Worm (Caenorhabditis elegans) whole organism, late embryonic: ENCODE results near the gene M05D6.5.

Experiments
- C08G9.2 ChIP-seq: sonication (generic microtip); optimal IDR thresholded peaks from 2 replicates; lab custom pipeline; 2016; ENCODE audit warnings: mild to moderate bottlenecking, missing genetic modification characterization, moderate library complexity, missing compliant biosample characterization
- C38D4.7 ChIP-seq: fragments of 200-800 bp; sonication (Bioruptor generic); optimal IDR thresholded peaks from 2 replicates; lab custom pipeline; 2018; ENCODE audit warnings: mild to moderate bottlenecking, missing genetic modification characterization, moderate library complexity, missing compliant biosample characterization
- K02D7.2 ChIP-seq: sonication (generic microtip); optimal IDR thresholded peaks from 2 replicates; lab custom pipeline; 2017; ENCODE audit warnings: mild to moderate bottlenecking, missing genetic modification characterization, missing compliant biosample characterization
- K09A11.1 ChIP-seq: sonication (generic microtip); optimal IDR thresholded peaks from 2 replicates; lab custom pipeline; 2017; ENCODE audit warnings: antibody characterized with exemption, mild to moderate bottlenecking, missing genetic modification characterization, missing compliant biosample characterization; ENCODE audit not compliant: insufficient read depth
- Y22D7AL.16 ChIP-seq: sonication (generic microtip); optimal IDR thresholded peaks from 2 replicates; lab custom pipeline; 2016; ENCODE audit warnings: missing genetic modification characterization, missing compliant biosample characterization
- ahr-1 ChIP-seq: sonication (generic microtip); optimal IDR thresholded peaks from 2 replicates; lab custom pipeline; 2016; ENCODE audit warnings: missing genetic modification characterization, missing compliant biosample characterization
- ama-1 ChIP-seq: fragments of 150-350 bp; optimal IDR thresholded peaks from 2 replicates; lab custom pipeline; 2014
- ceh-18 ChIP-seq: sonication (generic microtip); optimal IDR thresholded peaks from 2 replicates; lab custom pipeline; 2016; ENCODE audit warnings: missing genetic modification characterization, missing compliant biosample characterization
- ceh-19 ChIP-seq: fragments of 200-800 bp; sonication (Bioruptor generic); optimal IDR thresholded peaks from 2 replicates; lab custom pipeline; 2018; ENCODE audit warnings: mild to moderate bottlenecking, missing genetic modification characterization, missing compliant biosample characterization
- ceh-30 ChIP-seq: fragments of 150-350 bp; optimal IDR thresholded peaks from 2 replicates; lab custom pipeline; 2014; ENCODE audit warnings: missing biosample characterization, missing genetic modification characterization
- ceh-31 ChIP-seq: sonication (generic microtip); optimal IDR thresholded peaks from 2 replicates; lab custom pipeline; 2016; ENCODE audit warnings: missing genetic modification characterization, missing compliant biosample characterization
- ceh-45 ChIP-seq: fragments of 200-800 bp; sonication (Bioruptor generic); IDR thresholded peaks from 2 replicates; pipeline ENCODE4 v1.3.6; 2022; ENCODE audit warnings: missing genetic modification reagents, missing genetic modification characterization, missing compliant biosample characterization
- che-1 ChIP-seq: sonication (generic microtip); optimal IDR thresholded peaks from 2 replicates; lab custom pipeline; 2016; ENCODE audit warnings: mild to moderate bottlenecking, missing genetic modification characterization, missing compliant biosample characterization
- dve-1 ChIP-seq: sonication (generic microtip); optimal IDR thresholded peaks from 2 replicates; lab custom pipeline; 2017; ENCODE audit warnings: antibody characterized with exemption, mild to moderate bottlenecking, missing genetic modification characterization, missing compliant biosample characterization
- elt-4 ChIP-seq: sonication (generic microtip); optimal IDR thresholded peaks from 2 replicates; lab custom pipeline; 2016; ENCODE audit warnings: missing genetic modification characterization, missing compliant biosample characterization
- eyg-1 ChIP-seq: sonication (generic microtip); optimal IDR thresholded peaks from 2 replicates; lab custom pipeline; 2016; ENCODE audit warnings: missing genotype, missing genetic modification characterization, missing compliant biosample characterization
- hlh-13 ChIP-seq: fragments of 200-800 bp; sonication (Bioruptor generic); optimal IDR thresholded peaks from 2 replicates; lab custom pipeline; 2018; ENCODE audit warnings: mild to moderate bottlenecking, missing genetic modification characterization, missing compliant biosample characterization
- hlh-15 ChIP-seq: sonication (generic microtip); optimal IDR thresholded peaks from 2 replicates; lab custom pipeline; 2016; ENCODE audit warnings: missing genetic modification characterization, missing compliant biosample characterization
- hlh-6 ChIP-seq: sonication (generic microtip); optimal IDR thresholded peaks from 2 replicates; lab custom pipeline; 2016; ENCODE audit warnings: missing genotype, missing genetic modification characterization, missing compliant biosample characterization
- lim-6 ChIP-seq: sonication (generic microtip); optimal IDR thresholded peaks from 2 replicates; lab custom pipeline; 2016; ENCODE audit warnings: missing genetic modification characterization, missing compliant biosample characterization
- lin-11 ChIP-seq: fragments of 200-800 bp; sonication (Bioruptor generic); optimal IDR thresholded peaks from 2 replicates; lab custom pipeline; 2018; ENCODE audit warnings: mild to moderate bottlenecking, missing genetic modification characterization, missing compliant biosample characterization
- nfya-1 ChIP-seq: sonication (generic microtip); optimal IDR thresholded peaks from 2 replicates; lab custom pipeline; 2017; ENCODE audit warnings: missing genetic modification characterization, mild to moderate bottlenecking, missing compliant biosample characterization, antibody characterized with exemption, moderate library complexity
- nhr-11 ChIP-seq: fragments of 150-350 bp; optimal IDR thresholded peaks from 2 replicates; lab custom pipeline; 2014; ENCODE audit warnings: missing biosample characterization, missing genetic modification characterization
- nhr-232 ChIP-seq: sonication (generic microtip); optimal IDR thresholded peaks from 2 replicates; lab custom pipeline; 2016; ENCODE audit warnings: missing genetic modification characterization, missing compliant biosample characterization
- odd-2 ChIP-seq: sonication (generic microtip); optimal IDR thresholded peaks from 2 replicates; lab custom pipeline; 2017; ENCODE audit warnings: antibody characterized with exemption, mild to moderate bottlenecking, missing genetic modification characterization, missing compliant biosample characterization
- pax-1 ChIP-seq: fragments of 150-350 bp; optimal IDR thresholded peaks from 2 replicates; lab custom pipeline; 2014; ENCODE audit warnings: missing biosample characterization, missing genetic modification characterization
- pha-2 ChIP-seq: sonication (generic microtip); optimal IDR thresholded peaks from 2 replicates; lab custom pipeline; 2017; ENCODE audit warnings: mild to moderate bottlenecking, missing genetic modification characterization, missing compliant biosample characterization
- pha-4 ChIP-seq: fragments of 150-350 bp; optimal IDR thresholded peaks from 2 replicates; lab custom pipeline; 2018; ENCODE audit warnings: missing biosample characterization, missing genetic modification reagents, missing genetic modification characterization
- pqm-1 ChIP-seq: sonication (generic microtip); optimal IDR thresholded peaks from 2 replicates; lab custom pipeline; 2016; ENCODE audit warnings: missing genetic modification characterization, missing compliant biosample characterization
- pros-1 ChIP-seq: fragments of 150-350 bp; optimal IDR thresholded peaks from 2 replicates; lab custom pipeline; 2014; ENCODE audit warnings: missing biosample characterization, missing genetic modification reagents, missing genetic modification characterization
- ref-2 ChIP-seq: sonication (generic microtip); optimal IDR thresholded peaks from 2 replicates; lab custom pipeline; 2016; ENCODE audit warnings: missing genetic modification characterization, missing compliant biosample characterization
- rnt-1 ChIP-seq: sonication (generic microtip); optimal IDR thresholded peaks from 2 replicates; lab custom pipeline; 2016; ENCODE audit warnings: missing genetic modification characterization, missing compliant biosample characterization
- sdc-2 ChIP-seq: sonication (generic microtip); optimal IDR thresholded peaks from 2 replicates; lab custom pipeline; 2016; ENCODE audit warnings: missing genotype, missing genetic modification characterization, missing compliant biosample characterization
- sox-2 ChIP-seq: fragments of 200-800 bp; sonication (Bioruptor generic); IDR thresholded peaks from 2 replicates; pipeline ENCODE4 v1.3.6; 2022; ENCODE audit warnings: missing genetic modification reagents, missing genetic modification characterization, missing compliant biosample characterization
- tbx-2 ChIP-seq: sonication (generic microtip); optimal IDR thresholded peaks from 2 replicates; lab custom pipeline; 2016; ENCODE audit warnings: missing genetic modification characterization, missing compliant biosample characterization
- ttx-3 ChIP-seq: sonication (generic microtip); optimal IDR thresholded peaks from 2 replicates; lab custom pipeline; 2016; ENCODE audit warnings: missing genetic modification reagents, missing genetic modification characterization, missing compliant biosample characterization
- unc-3 ChIP-seq, 2 experiments: fragments of 200-800 bp in 1 of 2; sonication (Bioruptor generic) in 1 of 2; sonication (generic microtip) in 1 of 2; conservative IDR thresholded peaks in 1 of 2; optimal IDR thresholded peaks in 1 of 2; 2 replicates each; pipeline versions ENCODE4 v1.3.6 to Lab custom; 2016 to 2022; ENCODE audit warnings: missing compliant biosample characterization in 2 of 2, missing genetic modification characterization in 2 of 2, missing genetic modification reagents in 1 of 2
- unc-42 ChIP-seq: sonication (generic microtip); optimal IDR thresholded peaks from 2 replicates; lab custom pipeline; 2016; ENCODE audit warnings: missing genotype, missing genetic modification characterization, missing compliant biosample characterization
- unc-86 ChIP-seq: sonication (generic microtip); optimal IDR thresholded peaks from 2 replicates; lab custom pipeline; 2016; ENCODE audit warnings: missing genetic modification characterization, missing compliant biosample characterization
- zip-5 ChIP-seq: sonication (generic microtip); optimal IDR thresholded peaks from 2 replicates; lab custom pipeline; 2016; ENCODE audit warnings: missing genetic modification characterization, missing compliant biosample characterization
- ztf-16 ChIP-seq: sonication (generic microtip); optimal IDR thresholded peaks from 2 replicates; lab custom pipeline; 2017; ENCODE audit warnings: missing genetic modification characterization, missing compliant biosample characterization

M05D6.5 gene

ce11 chrII:8498173-8498572, 16.2 kb upstream of the M05D6.5 start:
- TF ChIP-seq lin-11, result no peak
- TF ChIP-seq hlh-15 (tag; lab: Kevin White, UChicago), result no peak
- no peak for TF ChIP-seq C08G9.2 (tag; lab: Kevin White, UChicago)
- no peak for TF ChIP-seq odd-2
- no peak for TF ChIP-seq ceh-31 (tag; lab: Kevin White, UChicago)
- TF ChIP-seq Y22D7AL.16 (tag; lab: Kevin White, UChicago), result no peak
- no peak for TF ChIP-seq elt-4 (tag; lab: Kevin White, UChicago)
- no peak for TF ChIP-seq pha-4

ce11 chrII:8496184-8496583, 14.2 kb upstream of the M05D6.5 start:
- TF ChIP-seq ceh-30 (no peak), zip-5 (no peak), pros-1 (tag; lab: Kevin White, UChicago) (no peak), C38D4.7 (no peak), ahr-1 (no peak), K02D7.2 (tag; lab: Kevin White, UChicago) (no peak), ceh-19 (GFP tag; lab: Kevin White, UChicago) (no peak), ttx-3 (tag; lab: Kevin White, UChicago) (no peak), ref-2 (tag; lab: Kevin White, UChicago) (no peak)

ce11 chrII:8494228-8494717, 12.3 kb upstream of the M05D6.5 start, which contains the start of gene M05D6.9:
Gene M05D6.9, plus strand, starts transcription at chrII:8494278.
- no peak for TF ChIP-seq unc-3 (GFP tag; conservative IDR thresholded peaks at IDR 0.05; lab: Robert Waterston, UW)
- TF ChIP-seq unc-3 (tag; optimal IDR thresholded peaks at IDR 0.05; lab: Kevin White, UChicago), result no peak
- no peak for TF ChIP-seq sdc-2 (tag; lab: Kevin White, UChicago)
- TF ChIP-seq pha-2, result no peak
- TF ChIP-seq tbx-2 (tag; lab: Kevin White, UChicago), result no peak
- no peak for TF ChIP-seq pax-1 (tag; lab: Kevin White, UChicago)
- no peak for TF ChIP-seq eyg-1 (tag; lab: Kevin White, UChicago)
- no peak for TF ChIP-seq nfya-1
- TF ChIP-seq K09A11.1 (tag; lab: Kevin White, UChicago), result no peak
- no peak for TF ChIP-seq dve-1 (tag; lab: Kevin White, UChicago)
- TF ChIP-seq K02D7.2 (tag; lab: Kevin White, UChicago), result no peak
- no peak for TF ChIP-seq ceh-18 (tag; lab: Kevin White, UChicago)
- TF ChIP-seq unc-42 (tag; lab: Kevin White, UChicago), result no peak
- no peak for TF ChIP-seq hlh-13
- TF ChIP-seq ahr-1, result no peak

- TF ChIP-seq rnt-1 (tag; lab: Kevin White, UChicago) (no peak), ceh-19 (GFP tag; lab: Kevin White, UChicago) (no peak), ama-1 (lab: Kevin White, UChicago) (no peak), zip-5 (no peak), hlh-6 (no peak), sox-2 (GFP tag; lab: Robert Waterston, UW) (no peak), lim-6 (no peak), K09A11.1 (tag; lab: Kevin White, UChicago) (no peak), unc-42 (tag; lab: Kevin White, UChicago) (no peak), che-1 (tag; lab: Kevin White, UChicago) (no peak), ceh-18 (tag; lab: Kevin White, UChicago) (no peak), unc-86 (no peak), pqm-1 (tag; lab: Kevin White, UChicago) (no peak), ztf-16 (no peak), ceh-45 (GFP tag; lab: Robert Waterston, UW) (no peak), nhr-11 (no peak), nhr-232 (tag; lab: Kevin White, UChicago) (no peak), ceh-30 (no peak)
Observed at ce11 chrII:8488123-8488522, 6.1 kb upstream of the M05D6.5 start.
